Worm (Caenorhabditis elegans): ENCODE results near the gene srd-36.

- TF ChIP-seq elt-2 (tag; optimal IDR thresholded peaks at IDR 0.05): no peak
- TF ChIP-seq odd-2 (tag; optimal IDR thresholded peaks at IDR 0.05): no peak
- no peak for TF ChIP-seq tbx-2 (tag; optimal IDR thresholded peaks at IDR 0.05)
- TF ChIP-seq fkh-6 (tag; optimal IDR thresholded peaks at IDR 0.05): no peak
- no peak for TF ChIP-seq pha-4 (tag; optimal IDR thresholded peaks at IDR 0.05)
- no peak for TF ChIP-seq ceh-9 (tag; optimal IDR thresholded peaks at IDR 0.05)
- no peak for TF ChIP-seq ama-1 (optimal IDR thresholded peaks at IDR 0.05)
- TF ChIP-seq nhr-11 (tag; optimal IDR thresholded peaks at IDR 0.05): no peak
- TF ChIP-seq madf-2 (tag; optimal IDR thresholded peaks at IDR 0.05): no peak
Measured at ce11 chrX:13320575-13320974, 26.0 kb upstream of the srd-36 start.

Measured in whole organism, late embryonic.